Worm (Caenorhabditis elegans) whole organism, late embryonic: ENCODE data around the gene set-14.

Experiments used
- ceh-2 ChIP-seq: sonication (generic microtip); optimal IDR thresholded peaks from 2 replicates; lab custom pipeline; 2016; ENCODE audit warnings: missing genotype, missing genetic modification characterization, missing compliant biosample characterization
- ceh-45 ChIP-seq: fragments of 200-800 bp; sonication (Bioruptor generic); IDR thresholded peaks from 2 replicates; pipeline ENCODE4 v1.3.6; 2022; ENCODE audit warnings: missing genetic modification reagents, missing genetic modification characterization, missing compliant biosample characterization
- gmeb-2 ChIP-seq: sonication (generic microtip); optimal IDR thresholded peaks from 2 replicates; lab custom pipeline; 2016; ENCODE audit warnings: missing genetic modification characterization, inconsistent platforms, missing compliant biosample characterization
- nfya-1 ChIP-seq: sonication (generic microtip); optimal IDR thresholded peaks from 2 replicates; lab custom pipeline; 2017; ENCODE audit warnings: missing genetic modification characterization, mild to moderate bottlenecking, missing compliant biosample characterization, antibody characterized with exemption, moderate library complexity
- pqm-1 ChIP-seq: sonication (generic microtip); optimal IDR thresholded peaks from 2 replicates; lab custom pipeline; 2016; ENCODE audit warnings: missing genetic modification characterization, missing compliant biosample characterization
- rnt-1 ChIP-seq: sonication (generic microtip); optimal IDR thresholded peaks from 2 replicates; lab custom pipeline; 2016; ENCODE audit warnings: missing genetic modification characterization, missing compliant biosample characterization

DNA sequence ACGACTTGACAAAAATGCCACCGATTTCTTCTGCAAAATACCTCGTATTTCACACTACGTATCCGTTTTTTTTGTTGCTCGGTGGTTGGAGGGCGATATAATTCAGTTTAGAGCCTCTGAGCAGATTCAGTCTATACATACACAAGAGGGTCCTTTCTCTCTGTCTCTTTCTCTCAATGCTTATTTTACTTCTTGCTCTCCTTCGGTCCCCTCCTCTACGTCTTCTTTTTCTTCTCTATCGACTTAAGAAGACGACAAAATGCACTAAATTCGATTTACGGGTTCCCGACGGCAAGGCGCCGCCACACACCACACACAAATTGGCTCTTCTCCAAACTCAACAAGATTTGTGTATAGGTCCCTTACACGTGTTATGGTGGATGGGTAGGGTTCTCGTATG, 37.1 kb downstream of the set-14 start:
- no peak for TF ChIP-seq ceh-45 (GFP tag; lab: Robert Waterston, UW)
- TF ChIP-seq rnt-1 (tag; lab: Kevin White, UChicago), result no peak
- no peak for TF ChIP-seq ceh-2
- no peak for TF ChIP-seq gmeb-2 (tag; lab: Kevin White, UChicago)
- no peak for TF ChIP-seq nfya-1
- TF ChIP-seq pqm-1 (tag; lab: Kevin White, UChicago), result no peak
